Worm (Caenorhabditis elegans) whole organism, young adult: ENCODE results near the gene atx-2.
A peak's percentile ranks its signal among the peaks of the same experiment; 100 is the strongest.

Source experiments
- B0035.1 ChIP-seq: sonication (generic microtip); optimal IDR thresholded peaks from 2 replicates; lab custom pipeline; 2016; ENCODE audit warnings: missing genetic modification characterization, mild to moderate bottlenecking, missing compliant biosample characterization, missing genotype, missing genetic modification reagents
- D2030.7 ChIP-seq: fragments of 200-800 bp; sonication (Bioruptor generic); IDR thresholded peaks from 2 replicates; pipeline ENCODE4 v1.3.6; 2022; ENCODE audit warnings: missing genetic modification reagents, missing genetic modification characterization, missing compliant biosample characterization
- F37B4.10 ChIP-seq: fragments of 200-800 bp; sonication (Bioruptor generic); IDR thresholded peaks from 2 replicates; pipeline ENCODE4 v1.3.6; 2022; ENCODE audit warnings: missing genetic modification characterization, missing compliant biosample characterization
- F49E8.2 ChIP-seq: sonication (generic microtip); optimal IDR thresholded peaks from 3 replicates; lab custom pipeline; 2017; ENCODE audit warnings: missing genetic modification characterization, mild to moderate bottlenecking, missing compliant biosample characterization, antibody characterized with exemption, moderate library complexity; ENCODE audit not compliant: insufficient read depth
- F57C9.4 ChIP-seq: sonication (generic microtip); optimal IDR thresholded peaks from 2 replicates; lab custom pipeline; 2017; ENCODE audit warnings: mild to moderate bottlenecking, missing genetic modification characterization, missing compliant biosample characterization
- Y53G8AR.9 ChIP-seq: fragments of 200-800 bp; sonication (Bioruptor generic); conservative IDR thresholded peaks from 2 replicates; pipeline ENCODE4 v1.3.6; 2022; ENCODE audit warnings: missing genetic modification reagents, missing genetic modification characterization, missing compliant biosample characterization
- Y79H2A.3 ChIP-seq: fragments of 200-800 bp; sonication (Bioruptor generic); conservative IDR thresholded peaks from 2 replicates; pipeline ENCODE4 v1.3.6; 2022; ENCODE audit warnings: missing genetic modification reagents, missing genetic modification characterization, missing compliant biosample characterization
- Y95B8A.8 ChIP-seq: fragments of 200-800 bp; sonication (Bioruptor generic); IDR thresholded peaks from 2 replicates; pipeline ENCODE4 v1.3.6; 2022; ENCODE audit warnings: missing genetic modification reagents, missing genetic modification characterization, missing compliant biosample characterization
- ZK185.1 ChIP-seq: sonication (generic microtip); optimal IDR thresholded peaks from 2 replicates; lab custom pipeline; 2016; ENCODE audit warnings: mild to moderate bottlenecking, missing genetic modification characterization, missing compliant biosample characterization; ENCODE audit not compliant: poor library complexity, severe bottlenecking
- aptf-2 ChIP-seq: fragments of 200-800 bp; sonication (Bioruptor generic); conservative IDR thresholded peaks from 2 replicates; pipeline ENCODE4 v1.3.6; 2022; ENCODE audit warnings: missing genetic modification reagents, missing genetic modification characterization, missing compliant biosample characterization
- aptf-3 ChIP-seq: fragments of 200-800 bp; sonication (Bioruptor generic); IDR thresholded peaks from 2 replicates; pipeline ENCODE4 v1.3.6; 2022; ENCODE audit warnings: missing genetic modification characterization, missing compliant biosample characterization
- athp-1 ChIP-seq: sonication (generic microtip); optimal IDR thresholded peaks from 2 replicates; lab custom pipeline; 2017; ENCODE audit warnings: mild to moderate bottlenecking, missing genetic modification characterization, missing compliant biosample characterization
- bed-1 ChIP-seq: fragments of 200-800 bp; sonication (Bioruptor generic); IDR thresholded peaks from 2 replicates; pipeline ENCODE4 v1.3.6; 2022; ENCODE audit warnings: missing genetic modification reagents, missing genetic modification characterization, missing compliant biosample characterization
- ccch-3 ChIP-seq: fragments of 200-800 bp; sonication (Bioruptor generic); optimal IDR thresholded peaks from 2 replicates; lab custom pipeline; 2018; ENCODE audit warnings: mild to moderate bottlenecking, missing genetic modification characterization, missing compliant biosample characterization
- cebp-1 ChIP-seq, 2 experiments: fragments of 200-800 bp in 1 of 2; sonication (Bioruptor generic) in 1 of 2; sonication (generic microtip) in 1 of 2; IDR thresholded peaks in 1 of 2; optimal IDR thresholded peaks in 1 of 2; 2 replicates each; pipeline versions ENCODE4 v1.3.6 to Lab custom; 2017 to 2022; ENCODE audit warnings: missing compliant biosample characterization in 2 of 2, missing genetic modification characterization in 2 of 2, mild to moderate bottlenecking in 1 of 2, missing genetic modification reagents in 1 of 2, moderate library complexity in 1 of 2
- ceh-27 ChIP-seq: fragments of 200-800 bp; sonication (Bioruptor generic); optimal IDR thresholded peaks from 2 replicates; lab custom pipeline; 2018; ENCODE audit warnings: mild to moderate bottlenecking, missing genetic modification characterization, moderate library complexity, missing compliant biosample characterization
- ceh-58 ChIP-seq: fragments of 200-800 bp; sonication (Bioruptor generic); IDR thresholded peaks from 2 replicates; pipeline ENCODE4 v1.3.6; 2022; ENCODE audit warnings: missing genetic modification characterization, missing compliant biosample characterization
- dox-1 ChIP-seq: fragments of 200-800 bp; sonication (Bioruptor generic); IDR thresholded peaks from 2 replicates; pipeline ENCODE4 v1.3.6; 2022; ENCODE audit warnings: missing genetic modification reagents, missing genetic modification characterization, missing compliant biosample characterization
- dpff-1 ChIP-seq: sonication (generic microtip); optimal IDR thresholded peaks from 2 replicates; lab custom pipeline; 2017; ENCODE audit warnings: mild to moderate bottlenecking, missing genetic modification characterization, missing compliant biosample characterization
- dpl-1 ChIP-seq: fragments of 150-350 bp; optimal IDR thresholded peaks from 2 replicates; lab custom pipeline; 2014; ENCODE audit warnings: missing biosample characterization, missing genetic modification reagents, missing genetic modification characterization
- efl-1 ChIP-seq: fragments of 150-350 bp; optimal IDR thresholded peaks from 2 replicates; lab custom pipeline; 2014; ENCODE audit warnings: missing biosample characterization, missing genetic modification reagents, missing genetic modification characterization
- fkh-3 ChIP-seq: sonication (generic microtip); optimal IDR thresholded peaks from 2 replicates; lab custom pipeline; 2016; ENCODE audit warnings: mild to moderate bottlenecking, missing genetic modification characterization, missing compliant biosample characterization
- lag-1 ChIP-seq: fragments of 200-800 bp; sonication (Bioruptor generic); IDR thresholded peaks from 2 replicates; pipeline ENCODE4 v1.3.6; 2022; ENCODE audit warnings: missing genetic modification reagents, missing genetic modification characterization, missing compliant biosample characterization
- let-607 ChIP-seq, 2 experiments: fragments of 200-800 bp in 1 of 2; sonication (Bioruptor generic) in 1 of 2; sonication (generic microtip) in 1 of 2; optimal IDR thresholded peaks; 2 replicates each; lab custom pipeline; 2016 to 2018; ENCODE audit warnings: mild to moderate bottlenecking in 2 of 2, missing compliant biosample characterization in 2 of 2, missing genetic modification characterization in 2 of 2, moderate library complexity in 2 of 2, missing genotype in 1 of 2
- lin-26 ChIP-seq: fragments of 200-800 bp; sonication (Bioruptor generic); IDR thresholded peaks from 2 replicates; pipeline ENCODE4 v1.3.6; 2022; ENCODE audit warnings: missing genetic modification reagents, missing genetic modification characterization, missing compliant biosample characterization
- lin-35 ChIP-seq, 3 experiments: fragments of 150-350 bp in 2 of 3; sonication (generic microtip) in 1 of 3; optimal IDR thresholded peaks; 2 replicates each; lab custom pipeline; 2014 to 2018; ENCODE audit warnings: missing biosample characterization in 3 of 3, missing genetic modification characterization in 3 of 3, missing genetic modification reagents in 3 of 3
- lin-40 ChIP-seq: sonication (generic microtip); optimal IDR thresholded peaks from 2 replicates; lab custom pipeline; 2016; ENCODE audit warnings: missing genetic modification characterization, mild to moderate bottlenecking, missing compliant biosample characterization, missing genotype, missing genetic modification reagents
- lsy-27 ChIP-seq: sonication (generic microtip); optimal IDR thresholded peaks from 2 replicates; lab custom pipeline; 2017; ENCODE audit warnings: missing genetic modification characterization, mild to moderate bottlenecking, missing compliant biosample characterization, antibody characterized with exemption, missing genotype, borderline replicate concordance; ENCODE audit not compliant: insufficient read depth
- madf-10 ChIP-seq: sonication (generic microtip); optimal IDR thresholded peaks from 2 replicates; lab custom pipeline; 2016; ENCODE audit warnings: mild to moderate bottlenecking, missing genetic modification characterization, missing compliant biosample characterization
- mel-28 ChIP-seq: sonication (generic microtip); optimal IDR thresholded peaks from 2 replicates; lab custom pipeline; 2016; ENCODE audit warnings: borderline replicate concordance, mild to moderate bottlenecking, missing genetic modification characterization, missing compliant biosample characterization
- mes-4 ChIP-seq: sonication (generic microtip); optimal IDR thresholded peaks from 2 replicates; lab custom pipeline; 2016; ENCODE audit warnings: missing genotype, missing genetic modification characterization, missing compliant biosample characterization
- nfya-1 ChIP-seq: sonication (generic microtip); optimal IDR thresholded peaks from 2 replicates; lab custom pipeline; 2017; ENCODE audit warnings: antibody characterized with exemption, missing compliant biosample characterization, missing genetic modification characterization, borderline replicate concordance; ENCODE audit not compliant: insufficient read depth
- nfya-2 ChIP-seq: fragments of 200-800 bp; sonication (Bioruptor generic); IDR thresholded peaks from 2 replicates; pipeline ENCODE4 v1.3.6; 2022; ENCODE audit warnings: missing genetic modification reagents, missing genetic modification characterization, missing compliant biosample characterization
- nfyb-1 ChIP-seq: fragments of 200-800 bp; sonication (Bioruptor generic); IDR thresholded peaks from 2 replicates; pipeline ENCODE4 v1.3.6; 2022; ENCODE audit warnings: missing genetic modification reagents, missing genetic modification characterization, missing compliant biosample characterization
- nhr-27 ChIP-seq: fragments of 200-800 bp; sonication (Bioruptor generic); optimal IDR thresholded peaks from 2 replicates; lab custom pipeline; 2018; ENCODE audit warnings: mild to moderate bottlenecking, missing genetic modification characterization, moderate library complexity, missing compliant biosample characterization
- nhr-80 ChIP-seq: sonication (generic microtip); optimal IDR thresholded peaks from 2 replicates; lab custom pipeline; 2016; ENCODE audit warnings: missing genetic modification characterization, missing compliant biosample characterization
- sdz-38 ChIP-seq: sonication (generic microtip); optimal IDR thresholded peaks from 2 replicates; lab custom pipeline; 2016; ENCODE audit warnings: missing genotype, missing genetic modification characterization, missing compliant biosample characterization
- snpc-1.1 ChIP-seq: sonication (generic microtip); optimal IDR thresholded peaks from 2 replicates; lab custom pipeline; 2017; ENCODE audit warnings: missing genetic modification characterization, mild to moderate bottlenecking, missing compliant biosample characterization, antibody characterized with exemption, moderate library complexity, missing genotype, missing genetic modification reagents; ENCODE audit not compliant: insufficient read depth
- snpc-1.3 ChIP-seq: sonication (generic microtip); optimal IDR thresholded peaks from 2 replicates; lab custom pipeline; 2017; ENCODE audit warnings: missing genetic modification characterization, mild to moderate bottlenecking, missing compliant biosample characterization, antibody characterized with exemption, moderate library complexity, missing genotype, missing genetic modification reagents; ENCODE audit not compliant: insufficient read depth
- snpc-4 ChIP-seq, 5 experiments: fragments of 150-350 bp in 1 of 5; sonication (generic microtip) in 4 of 5; optimal IDR thresholded peaks; 2 replicates each; lab custom pipeline; 2014 to 2018; ENCODE audit warnings: missing genetic modification characterization in 5 of 5, missing biosample characterization in 3 of 5, antibody characterized with exemption in 2 of 5, mild to moderate bottlenecking in 2 of 5, missing compliant biosample characterization in 2 of 5, missing genotype in 2 of 5, moderate library complexity in 2 of 5, missing genetic modification reagents in 1 of 5
- sptf-2 ChIP-seq: fragments of 200-800 bp; sonication (Bioruptor generic); optimal IDR thresholded peaks from 2 replicates; lab custom pipeline; 2018; ENCODE audit warnings: mild to moderate bottlenecking, missing genetic modification characterization, missing compliant biosample characterization
- unc-62 ChIP-seq: fragments of 150-350 bp; optimal IDR thresholded peaks from 2 replicates; lab custom pipeline; 2014; ENCODE audit warnings: missing biosample characterization, missing genetic modification reagents, missing genetic modification characterization
- zfh-2 ChIP-seq: fragments of 200-800 bp; sonication (Bioruptor generic); conservative IDR thresholded peaks from 2 replicates; pipeline ENCODE4 v1.3.6; 2022; ENCODE audit warnings: missing genetic modification reagents, missing genetic modification characterization, missing compliant biosample characterization

The atx-2 gene

DNA sequence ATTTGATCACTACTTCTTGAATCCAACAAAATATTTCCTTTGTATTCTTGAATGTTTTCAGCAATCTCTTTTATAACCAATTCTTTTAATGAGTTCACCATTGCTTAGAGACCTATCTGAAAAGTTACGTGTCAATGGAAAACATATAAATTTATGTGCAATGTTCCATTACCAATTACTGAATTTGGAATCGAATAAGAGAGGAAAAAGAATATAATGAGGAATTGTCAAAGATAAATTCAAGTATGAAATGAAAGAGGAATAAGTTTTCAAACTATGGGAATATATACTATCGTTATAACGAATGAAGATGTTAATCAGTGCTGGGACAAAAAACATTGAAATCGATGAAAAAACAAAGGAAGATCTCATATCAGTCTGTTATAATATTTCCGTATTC is 10.2 kb upstream of the atx-2 start, which contains the start of gene H04D03.4:
Gene H04D03.4 (minus strand): TSS at position 101 of the 400 bp plus-strand sequence.
- TF ChIP-seq efl-1 (no peak), B0035.1 (tag; lab: Kevin White, UChicago) (no peak), athp-1 (tag; lab: Kevin White, UChicago) (no peak), nfyb-1 (no peak), madf-10 (tag; lab: Kevin White, UChicago) (no peak), nfya-1 (tag; lab: Kevin White, UChicago) (no peak), dpff-1 (tag; lab: Kevin White, UChicago) (no peak), F57C9.4 (no peak), lsy-27 (no peak), D2030.7 (GFP tag; lab: Robert Waterston, UW) (no peak), nhr-27 (tag; lab: Kevin White, UChicago) (no peak), sptf-2 (no peak), cebp-1 (GFP tag; IDR thresholded peaks at IDR 0.05; lab: Robert Waterston, UW) (no peak), cebp-1 (tag; optimal IDR thresholded peaks at IDR 0.05; lab: Kevin White, UChicago) (no peak)

- TF ChIP-seq ceh-58 (GFP tag; lab: Robert Waterston, UW) (no peak), Y95B8A.8 (GFP tag; lab: Robert Waterston, UW) (peak; percentile 82), lin-40 (tag; lab: Kevin White, UChicago) (peak; percentile 65), F37B4.10 (GFP tag; lab: Robert Waterston, UW) (no peak), lag-1 (GFP tag; lab: Robert Waterston, UW) (no peak), zfh-2 (GFP tag; lab: Robert Waterston, UW) (no peak), mel-28 (no peak), snpc-4 (GFP tag; optimal IDR thresholded peaks at IDR 0.05; lab: Kevin White, UChicago) (peak; percentile 76), snpc-4 (tag; optimal IDR thresholded peaks at IDR 0.05; lab: Kevin White, UChicago) (peak; percentile 44 to 76 (median 54)), F49E8.2 (tag; lab: Kevin White, UChicago) (peak; percentile 84), ccch-3 (GFP tag; lab: Kevin White, UChicago) (peak; percentile 91), fkh-3 (tag; lab: Kevin White, UChicago) (no peak), ceh-27 (GFP tag; lab: Kevin White, UChicago) (peak; percentile 91), Y79H2A.3 (GFP tag; lab: Robert Waterston, UW) (peak; percentile 79), nhr-80 (tag; lab: Kevin White, UChicago) (no peak), lin-35 (GFP tag; optimal IDR thresholded peaks at IDR 0.05; lab: Kevin White, UChicago) (peak in 1 of 3 experiments; percentile 66), mes-4 (tag; lab: Kevin White, UChicago) (no peak), F57C9.4 (no peak), aptf-3 (no peak), nfya-1 (tag; lab: Kevin White, UChicago) (no peak), bed-1 (GFP tag; lab: Robert Waterston, UW) (no peak), dpl-1 (no peak), sptf-2 (no peak), aptf-2 (GFP tag; lab: Robert Waterston, UW) (peak; percentile 74; the same call in 1 of the 2 replicates), dox-1 (peak; percentile 93), let-607 (tag; optimal IDR thresholded peaks at IDR 0.05; lab: Kevin White, UChicago) (peak; percentile 14 to 19), ZK185.1 (tag; lab: Kevin White, UChicago) (peak; percentile 90), snpc-1.3 (tag; lab: Kevin White, UChicago) (peak; percentile 79), Y53G8AR.9 (GFP tag; lab: Robert Waterston, UW) (0 out of 2 replicates have a peak, but pooled peaks have one; percentile 30), unc-62 (GFP tag; lab: Kevin White, UChicago) (no peak), lin-26 (GFP tag; lab: Robert Waterston, UW) (peak; percentile 25; the same call in 1 of the 2 replicates), nhr-27 (tag; lab: Kevin White, UChicago) (no peak), nfya-2 (no peak), sdz-38 (no peak), snpc-1.1 (tag; lab: Kevin White, UChicago) (peak; percentile 73)
Measured at ce11 chrIII:10460427-10461163, 594 bp upstream of the atx-2 start, which contains the start of gene ecps-1. Gene ecps-1, minus strand, starts transcription at chrIII:10460551.
